Worm (Caenorhabditis elegans) whole organism, L3 larva: ENCODE measurements around the gene B0336.12.

Experiments
- R02D3.7 ChIP-seq: fragments of 150-350 bp; optimal IDR thresholded peaks from 2 replicates; lab custom pipeline; 2014; ENCODE audit warnings: missing biosample characterization, missing genetic modification characterization
- aly-2 ChIP-seq: fragments of 150-350 bp; optimal IDR thresholded peaks from 2 replicates; lab custom pipeline; 2014; ENCODE audit warnings: missing biosample characterization, missing genetic modification characterization
- ama-1 ChIP-seq: fragments of 150-350 bp; optimal IDR thresholded peaks from 2 replicates; lab custom pipeline; 2018
- ceh-16 ChIP-seq: sonication (generic microtip); optimal IDR thresholded peaks from 2 replicates; lab custom pipeline; 2017; ENCODE audit warnings: missing biosample characterization, missing genetic modification characterization
- ceh-28 ChIP-seq: fragments of 150-350 bp; optimal IDR thresholded peaks from 2 replicates; lab custom pipeline; 2014; ENCODE audit warnings: missing biosample characterization, missing genetic modification reagents, missing genetic modification characterization
- ceh-82 ChIP-seq: fragments of 150-350 bp; optimal IDR thresholded peaks from 2 replicates; lab custom pipeline; 2014; ENCODE audit warnings: missing biosample characterization, missing genetic modification characterization
- egl-27 ChIP-seq: sonication (generic microtip); optimal IDR thresholded peaks from 4 replicates; lab custom pipeline; 2017; ENCODE audit warnings: missing biosample characterization, missing genetic modification reagents, missing genetic modification characterization
- egl-5 ChIP-seq: fragments of 150-350 bp; optimal IDR thresholded peaks from 2 replicates; lab custom pipeline; 2017; ENCODE audit warnings: missing biosample characterization, missing genetic modification reagents, missing genetic modification characterization, inconsistent platforms
- elt-1 ChIP-seq: fragments of 150-350 bp; optimal IDR thresholded peaks from 2 replicates; lab custom pipeline; 2014; ENCODE audit warnings: missing biosample characterization, missing genetic modification characterization
- elt-2 ChIP-seq: sonication (generic microtip); optimal IDR thresholded peaks from 2 replicates; lab custom pipeline; 2016; ENCODE audit warnings: missing genetic modification reagents, mild to moderate bottlenecking, missing genetic modification characterization, missing compliant biosample characterization
- eor-1 ChIP-seq, 2 experiments: fragments of 150-350 bp; optimal IDR thresholded peaks; 2 replicates each; lab custom pipeline; 2014 to 2018; ENCODE audit warnings: missing biosample characterization in 2 of 2, missing genetic modification characterization in 2 of 2
- fkh-10 ChIP-seq: sonication (generic microtip); optimal IDR thresholded peaks from 2 replicates; lab custom pipeline; 2017; ENCODE audit warnings: missing biosample characterization, missing genetic modification reagents, missing genetic modification characterization
- fkh-2 ChIP-seq: fragments of 150-350 bp; optimal IDR thresholded peaks from 2 replicates; lab custom pipeline; 2014; ENCODE audit warnings: missing biosample characterization, missing genetic modification reagents, missing genetic modification characterization
- fos-1 ChIP-seq: fragments of 150-350 bp; optimal IDR thresholded peaks from 2 replicates; lab custom pipeline; 2014; ENCODE audit warnings: missing biosample characterization, missing genetic modification characterization
- hmg-11 ChIP-seq: sonication (generic microtip); optimal IDR thresholded peaks from 2 replicates; lab custom pipeline; 2016; ENCODE audit warnings: missing genetic modification characterization, missing compliant biosample characterization
- lin-39 ChIP-seq: fragments of 150-350 bp; optimal IDR thresholded peaks from 2 replicates; lab custom pipeline; 2018; ENCODE audit warnings: missing biosample characterization, missing genetic modification reagents, missing genetic modification characterization
- mdl-1 ChIP-seq: fragments of 150-350 bp; optimal IDR thresholded peaks from 2 replicates; lab custom pipeline; 2014; ENCODE audit warnings: missing biosample characterization, missing genetic modification characterization
- mml-1 ChIP-seq: fragments of 150-350 bp; sonication (generic microtip); optimal IDR thresholded peaks from 3 replicates; lab custom pipeline; 2014; ENCODE audit warnings: missing biosample characterization, missing genetic modification characterization
- nfya-1 ChIP-seq: sonication (generic microtip); optimal IDR thresholded peaks from 2 replicates; lab custom pipeline; 2017; ENCODE audit warnings: missing genetic modification characterization, mild to moderate bottlenecking, missing compliant biosample characterization, antibody characterized with exemption, moderate library complexity; ENCODE audit not compliant: insufficient read depth
- nhr-237 ChIP-seq: fragments of 150-350 bp; optimal IDR thresholded peaks from 2 replicates; lab custom pipeline; 2014; ENCODE audit warnings: missing biosample characterization, missing genetic modification characterization
- nhr-25 ChIP-seq: sonication (generic microtip); optimal IDR thresholded peaks from 2 replicates; lab custom pipeline; 2017; ENCODE audit warnings: missing biosample characterization, missing genetic modification characterization
- nhr-28 ChIP-seq: fragments of 150-350 bp; optimal IDR thresholded peaks from 2 replicates; lab custom pipeline; 2014; ENCODE audit warnings: missing biosample characterization, missing genetic modification characterization
- nhr-43 ChIP-seq: sonication (generic microtip); optimal IDR thresholded peaks from 2 replicates; lab custom pipeline; 2016; ENCODE audit warnings: mild to moderate bottlenecking, missing genetic modification characterization, missing compliant biosample characterization; ENCODE audit not compliant: poor library complexity, severe bottlenecking
- nhr-67 ChIP-seq: fragments of 150-350 bp; optimal IDR thresholded peaks from 2 replicates; lab custom pipeline; 2014; ENCODE audit warnings: missing biosample characterization, missing genetic modification characterization
- nhr-76 ChIP-seq: fragments of 150-350 bp; sonication (generic microtip); optimal IDR thresholded peaks from 5 replicates; lab custom pipeline; 2014; ENCODE audit warnings: missing biosample characterization, missing genetic modification characterization
- nhr-77 ChIP-seq: fragments of 150-350 bp; optimal IDR thresholded peaks from 2 replicates; lab custom pipeline; 2014; ENCODE audit warnings: missing biosample characterization, missing genetic modification characterization
- pha-4 ChIP-seq: fragments of 150-350 bp; optimal IDR thresholded peaks from 2 replicates; lab custom pipeline; 2014; ENCODE audit warnings: missing biosample characterization, missing genetic modification reagents, missing genetic modification characterization
- pqm-1 ChIP-seq: fragments of 150-350 bp; optimal IDR thresholded peaks from 2 replicates; lab custom pipeline; 2017; ENCODE audit warnings: missing biosample characterization, missing genetic modification characterization, inconsistent platforms
- sea-2 ChIP-seq: fragments of 150-350 bp; sonication (generic microtip); optimal IDR thresholded peaks from 4 replicates; lab custom pipeline; 2014; ENCODE audit warnings: missing biosample characterization, missing genetic modification reagents, missing genetic modification characterization
- skn-1 ChIP-seq: fragments of 150-350 bp; optimal IDR thresholded peaks from 2 replicates; lab custom pipeline; 2014; ENCODE audit warnings: missing biosample characterization, missing genetic modification characterization
- tbx-2 ChIP-seq: sonication (generic microtip); optimal IDR thresholded peaks from 2 replicates; lab custom pipeline; 2016; ENCODE audit warnings: mild to moderate bottlenecking, missing genetic modification characterization, missing compliant biosample characterization
- unc-39 ChIP-seq: sonication (generic microtip); optimal IDR thresholded peaks from 4 replicates; lab custom pipeline; 2017; ENCODE audit warnings: missing biosample characterization, missing genetic modification characterization
- unc-62 ChIP-seq: fragments of 150-350 bp; sonication (generic microtip); optimal IDR thresholded peaks from 4 replicates; lab custom pipeline; 2014; ENCODE audit warnings: missing biosample characterization, missing genetic modification reagents, missing genetic modification characterization
- ztf-4 ChIP-seq: fragments of 150-350 bp; optimal IDR thresholded peaks from 2 replicates; lab custom pipeline; 2014; ENCODE audit warnings: missing biosample characterization, missing genetic modification characterization

B0336.12 gene

ce11 chrIII:5677790-5678189, 32.2 kb downstream of the B0336.12 start, which contains the start of gene F54E7.9:
Gene F54E7.9, minus strand, starts transcription at chrIII:5677890.
- TF ChIP-seq ama-1 (lab: Kevin White, UChicago) (no peak), nhr-25 (tag; lab: Kevin White, UChicago) (no peak), unc-62 (GFP tag; lab: Kevin White, UChicago) (no peak)

- no peak for TF ChIP-seq fkh-10 (GFP tag; lab: Kevin White, UChicago)
- TF ChIP-seq nhr-43 (tag; lab: Kevin White, UChicago), result no peak
- TF ChIP-seq tbx-2 (tag; lab: Kevin White, UChicago), result no peak
- no peak for TF ChIP-seq egl-5
- TF ChIP-seq pha-4, result no peak
- TF ChIP-seq elt-2 (tag; lab: Kevin White, UChicago), result no peak
- no peak for TF ChIP-seq mdl-1 (tag; lab: Kevin White, UChicago)
- no peak for TF ChIP-seq eor-1 (tag; optimal IDR thresholded peaks at IDR 0.05; lab: Kevin White, UChicago)
- TF ChIP-seq fos-1 (tag; lab: Kevin White, UChicago), result no peak
- no peak for TF ChIP-seq mml-1 (tag; lab: Kevin White, UChicago)
- TF ChIP-seq unc-39 (tag; lab: Kevin White, UChicago), result no peak
Observed at ce11 chrIII:5675384-5675984, 34.5 kb downstream of the B0336.12 start.

ce11 chrIII:5674196-5674595, 35.7 kb downstream of the B0336.12 start:
- TF ChIP-seq ceh-16 (tag; lab: Kevin White, UChicago), result no peak
- no peak for TF ChIP-seq nhr-76 (tag; lab: Kevin White, UChicago)
- TF ChIP-seq nhr-43 (tag; lab: Kevin White, UChicago), result no peak
- no peak for TF ChIP-seq pqm-1 (tag; lab: Kevin White, UChicago)
- no peak for TF ChIP-seq nhr-67
- TF ChIP-seq egl-27, result no peak
- no peak for TF ChIP-seq nhr-28
- no peak for TF ChIP-seq nhr-25 (tag; lab: Kevin White, UChicago)
- no peak for TF ChIP-seq aly-2
- TF ChIP-seq ceh-28 (tag; lab: Kevin White, UChicago), result no peak
- TF ChIP-seq ztf-4, result no peak
- no peak for TF ChIP-seq nhr-237 (tag; lab: Kevin White, UChicago)
- TF ChIP-seq elt-2 (tag; lab: Kevin White, UChicago), result no peak
- TF ChIP-seq pha-4, result no peak
- no peak for TF ChIP-seq fos-1 (tag; lab: Kevin White, UChicago)

- TF ChIP-seq nhr-25 (tag; lab: Kevin White, UChicago) (peak; percentile 76), elt-1 (tag; lab: Kevin White, UChicago) (peak; percentile 22), aly-2 (no peak), pqm-1 (tag; lab: Kevin White, UChicago) (no peak), egl-27 (no peak), ceh-28 (tag; lab: Kevin White, UChicago) (no peak), R02D3.7 (tag; lab: Kevin White, UChicago) (no peak), nhr-77 (tag; lab: Kevin White, UChicago) (no peak), nhr-67 (no peak), ztf-4 (no peak), nfya-1 (tag; lab: Kevin White, UChicago) (peak; percentile 12), hmg-11 (tag; lab: Kevin White, UChicago) (peak; percentile 19), fkh-2 (tag; lab: Kevin White, UChicago) (no peak), elt-2 (tag; lab: Kevin White, UChicago) (peak; percentile 3), skn-1 (no peak), fos-1 (tag; lab: Kevin White, UChicago) (no peak), pha-4 (peak; percentile 37), ceh-82 (tag; lab: Kevin White, UChicago) (no peak), sea-2 (GFP tag; lab: Kevin White, UChicago) (no peak)
Observed at ce11 chrIII:5667952-5668489, 41.9 kb downstream of the B0336.12 start.

- TF ChIP-seq ceh-28 (tag; lab: Kevin White, UChicago), result no peak
- no peak for TF ChIP-seq tbx-2 (tag; lab: Kevin White, UChicago)
- no peak for TF ChIP-seq nhr-237 (tag; lab: Kevin White, UChicago)
- TF ChIP-seq lin-39 (tag; lab: Kevin White, UChicago), result no peak
- no peak for TF ChIP-seq nhr-25 (tag; lab: Kevin White, UChicago)
- TF ChIP-seq fkh-10 (GFP tag; lab: Kevin White, UChicago), result no peak
Observed at ce11 chrIII:5665710-5666109, 44.2 kb downstream of the B0336.12 start.
